Fruit fly (Drosophila melanogaster) whole organism, embryonic: ENCODE measurements around the gene Tasp1.
A peak's percentile ranks its signal among the peaks of the same experiment; 100 is the strongest.

Source experiments
- B-H2 ChIP-seq: fragments of 200-800 bp; sonication (Bioruptor generic); optimal IDR thresholded peaks from 2 replicates; lab custom pipeline; 2018; ENCODE audit warnings: missing biosample characterization, mild to moderate bottlenecking, missing genetic modification characterization
- Bdp1 ChIP-seq: fragments of 200-800 bp; sonication (Bioruptor generic); optimal IDR thresholded peaks from 3 replicates; lab custom pipeline; 2016; ENCODE audit warnings: missing biosample characterization, missing genetic modification characterization
- Blimp-1 ChIP-seq: fragments of 200-800 bp; sonication (Bioruptor generic); optimal IDR thresholded peaks from 3 replicates; lab custom pipeline; 2018; ENCODE audit warnings: missing biosample characterization, missing genetic modification characterization, mild to moderate bottlenecking, moderate library complexity, missing genetic modification reagents
- CG10431 ChIP-seq: fragments of 200-800 bp; sonication (Bioruptor generic); optimal IDR thresholded peaks from 3 replicates; lab custom pipeline; 2018; ENCODE audit warnings: missing biosample characterization, mild to moderate bottlenecking, missing genetic modification characterization
- CG11085 ChIP-seq: fragments of 200-800 bp; sonication (Bioruptor generic); IDR thresholded peaks from 2 replicates; pipeline ENCODE4 v1.3.6; 2022; ENCODE audit warnings: missing biosample characterization, missing genetic modification characterization
- CG12155 ChIP-seq: fragments of 200-800 bp; sonication (Bioruptor generic); optimal IDR thresholded peaks from 3 replicates; lab custom pipeline; 2016; ENCODE audit warnings: missing biosample characterization, missing genetic modification characterization
- CG12219 ChIP-seq: fragments of 200-800 bp; sonication (Bioruptor generic); optimal IDR thresholded peaks from 3 replicates; lab custom pipeline; 2018; ENCODE audit warnings: missing biosample characterization, mild to moderate bottlenecking, missing genetic modification characterization
- CG14667 ChIP-seq: fragments of 200-800 bp; sonication (Bioruptor generic); IDR thresholded peaks from 2 replicates; pipeline ENCODE4 v1.3.6; 2022; ENCODE audit warnings: missing biosample characterization, missing genetic modification characterization
- CG1529 ChIP-seq: fragments of 200-800 bp; sonication (Bioruptor generic); optimal IDR thresholded peaks from 3 replicates; lab custom pipeline; 2018; ENCODE audit warnings: missing biosample characterization, missing genetic modification characterization
- CG15479 ChIP-seq: fragments of 200-800 bp; sonication (Bioruptor generic); optimal IDR thresholded peaks from 3 replicates; lab custom pipeline; 2019; ENCODE audit warnings: missing biosample characterization, mild to moderate bottlenecking, missing genetic modification characterization, moderate library complexity
- CG17568 ChIP-seq: fragments of 200-800 bp; sonication (Bioruptor generic); optimal IDR thresholded peaks from 2 replicates; lab custom pipeline; 2018; ENCODE audit warnings: missing biosample characterization, mild to moderate bottlenecking, missing genetic modification characterization, moderate library complexity
- CG17802 ChIP-seq: fragments of 200-800 bp; sonication (Bioruptor generic); optimal IDR thresholded peaks from 2 replicates; lab custom pipeline; 2018; ENCODE audit warnings: missing biosample characterization, mild to moderate bottlenecking, missing genetic modification characterization, moderate library complexity
- CG18262 ChIP-seq: fragments of 200-800 bp; optimal IDR thresholded peaks from 3 replicates; lab custom pipeline; 2019; ENCODE audit warnings: missing biosample characterization, mild to moderate bottlenecking, missing genetic modification characterization, moderate library complexity
- CG18619 ChIP-seq: fragments of 200-800 bp; sonication (Bioruptor generic); optimal IDR thresholded peaks from 3 replicates; lab custom pipeline; 2017; ENCODE audit warnings: missing biosample characterization, mild to moderate bottlenecking, missing genetic modification characterization
- CG18764 ChIP-seq: fragments of 200-800 bp; sonication (Bioruptor generic); optimal IDR thresholded peaks from 3 replicates; lab custom pipeline; 2016; ENCODE audit warnings: missing biosample characterization, missing genetic modification characterization
- CG2199 ChIP-seq: fragments of 200-800 bp; sonication (Bioruptor generic); IDR thresholded peaks from 3 replicates; pipeline ENCODE4 v1.3.6; 2022; ENCODE audit warnings: missing biosample characterization, missing genetic modification characterization
- CG32532 ChIP-seq: fragments of 200-800 bp; sonication (Bioruptor generic); IDR thresholded peaks from 2 replicates; pipeline ENCODE4 v1.3.6; 2022; ENCODE audit warnings: missing biosample characterization, missing genetic modification characterization
- CG32767 ChIP-seq: fragments of 200-800 bp; sonication (Bioruptor generic); IDR thresholded peaks from 2 replicates; pipeline ENCODE4 v1.3.6; 2022; ENCODE audit warnings: missing biosample characterization, missing genetic modification characterization
- CG43689 ChIP-seq: fragments of 200-800 bp; sonication (Bioruptor generic); IDR thresholded peaks from 2 replicates; pipeline ENCODE4 v1.3.6; 2022; ENCODE audit warnings: missing biosample characterization, missing genetic modification characterization
- CG6272 ChIP-seq: fragments of 200-800 bp; sonication (Bioruptor generic); IDR thresholded peaks from 2 replicates; pipeline ENCODE4 v1.3.6; 2022; ENCODE audit warnings: missing biosample characterization, missing genetic modification characterization
- CG9797 ChIP-seq: fragments of 200-800 bp; sonication (Bioruptor generic); optimal IDR thresholded peaks from 3 replicates; lab custom pipeline; 2018; ENCODE audit warnings: missing biosample characterization, mild to moderate bottlenecking, missing genetic modification characterization
- CkIIα-i1 ChIP-seq: fragments of 200-800 bp; sonication (Bioruptor generic); IDR thresholded peaks from 2 replicates; pipeline ENCODE4 v1.3.6; 2022; ENCODE audit warnings: missing biosample characterization, missing genetic modification characterization
- Dek ChIP-seq: fragments of 200-800 bp; sonication (Bioruptor generic); optimal IDR thresholded peaks from 3 replicates; lab custom pipeline; 2019; ENCODE audit warnings: missing biosample characterization, mild to moderate bottlenecking, missing genetic modification characterization, moderate library complexity
- Doc3 ChIP-seq: fragments of 200-800 bp; sonication (Bioruptor generic); IDR thresholded peaks from 3 replicates; pipeline ENCODE4 v1.3.6; 2022; ENCODE audit warnings: missing biosample characterization, missing genetic modification characterization; ENCODE audit not compliant: partially characterized antibody
- Eip74EF ChIP-seq, 2 experiments: fragments of 200-800 bp in 1 of 2; fragments of >200 bp in 1 of 2; sonication (Bioruptor generic) in 1 of 2; optimal IDR thresholded peaks; 2 replicates each; lab custom pipeline; 2017 to 2019; ENCODE audit warnings: missing biosample characterization in 2 of 2, missing genetic modification characterization in 2 of 2, mild to moderate bottlenecking in 1 of 2, moderate library complexity in 1 of 2
- Ets65A ChIP-seq: fragments of 200-800 bp; sonication (Bioruptor generic); peaks from one replicate; lab custom pipeline; 2016; ENCODE audit warnings: missing biosample characterization, missing genetic modification characterization
- Gug ChIP-seq: fragments of 200-800 bp; sonication (Bioruptor generic); IDR thresholded peaks from 4 replicates; pipeline ENCODE4 v1.3.6; 2022; ENCODE audit warnings: missing biosample characterization, missing genetic modification characterization
- HmgZ ChIP-seq: fragments of 200-800 bp; sonication (Bioruptor generic); optimal IDR thresholded peaks from 2 replicates; lab custom pipeline; 2018; ENCODE audit warnings: missing biosample characterization, mild to moderate bottlenecking, missing genetic modification characterization
- Hmx ChIP-seq: fragments of 200-800 bp; sonication (Bioruptor generic); optimal IDR thresholded peaks from 2 replicates; lab custom pipeline; 2016; ENCODE audit warnings: missing biosample characterization, missing genetic modification characterization
- Mad ChIP-seq: fragments of 200-800 bp; sonication (Bioruptor generic); optimal IDR thresholded peaks from 2 replicates; lab custom pipeline; 2016; ENCODE audit warnings: missing biosample characterization, missing genetic modification characterization
- PHDP ChIP-seq: fragments of 200-800 bp; sonication (Bioruptor generic); optimal IDR thresholded peaks from 3 replicates; lab custom pipeline; 2018; ENCODE audit warnings: missing biosample characterization, mild to moderate bottlenecking, missing genetic modification characterization, moderate library complexity
- Ssrp ChIP-seq: fragments of 200-800 bp; sonication (Bioruptor generic); optimal IDR thresholded peaks from 2 replicates; lab custom pipeline; 2018; ENCODE audit warnings: missing biosample characterization, mild to moderate bottlenecking, missing genetic modification characterization, moderate library complexity
- al ChIP-seq: fragments of 200-800 bp; sonication (Bioruptor generic); IDR thresholded peaks from 2 replicates; pipeline ENCODE4 v1.3.6; 2022; ENCODE audit warnings: missing biosample characterization, missing genetic modification characterization
- bab2 ChIP-seq: fragments of 200-800 bp; sonication (Bioruptor generic); optimal IDR thresholded peaks from 2 replicates; lab custom pipeline; 2016; ENCODE audit warnings: missing biosample characterization, missing genetic modification characterization
- bcd ChIP-seq: fragments of 200-800 bp; sonication (Bioruptor generic); optimal IDR thresholded peaks from 2 replicates; lab custom pipeline; 2017; ENCODE audit warnings: missing biosample characterization, mild to moderate bottlenecking, missing genetic modification characterization
- bigmax ChIP-seq: fragments of 200-800 bp; sonication (Bioruptor generic); optimal IDR thresholded peaks from 2 replicates; lab custom pipeline; 2018; ENCODE audit warnings: missing biosample characterization, mild to moderate bottlenecking, missing genetic modification characterization
- dmrt11E ChIP-seq: fragments of 200-800 bp; sonication (Bioruptor generic); optimal IDR thresholded peaks from 3 replicates; lab custom pipeline; 2018; ENCODE audit warnings: missing biosample characterization, mild to moderate bottlenecking, missing genetic modification characterization, moderate library complexity
- dpn ChIP-seq, 2 experiments: fragments of 200-800 bp; sonication (Bioruptor generic); optimal IDR thresholded peaks; 3 replicates each; lab custom pipeline; 2016; ENCODE audit warnings: missing biosample characterization in 2 of 2, missing genetic modification characterization in 2 of 2
- en ChIP-seq: fragments of 200-800 bp; sonication (Bioruptor generic); optimal IDR thresholded peaks from 2 replicates; lab custom pipeline; 2016; ENCODE audit warnings: missing biosample characterization, missing genetic modification characterization
- grn ChIP-seq: fragments of 200-800 bp; sonication (Bioruptor generic); optimal IDR thresholded peaks from 3 replicates; lab custom pipeline; 2017; ENCODE audit warnings: missing biosample characterization, missing genetic modification characterization
- ind ChIP-seq: fragments of 200-800 bp; sonication (Bioruptor generic); optimal IDR thresholded peaks from 3 replicates; lab custom pipeline; 2016; ENCODE audit warnings: missing biosample characterization, missing genetic modification characterization
- jigr1 ChIP-seq: fragments of 200-800 bp; sonication (Bioruptor generic); IDR thresholded peaks from 3 replicates; pipeline ENCODE4 v1.3.6; 2022; ENCODE audit warnings: missing biosample characterization, missing genetic modification characterization
- pnt ChIP-seq: fragments of 200-800 bp; sonication (Bioruptor generic); optimal IDR thresholded peaks from 3 replicates; lab custom pipeline; 2016; ENCODE audit warnings: missing biosample characterization, missing genetic modification characterization
- repo ChIP-seq: fragments of 200-800 bp; sonication (Bioruptor generic); optimal IDR thresholded peaks from 2 replicates; lab custom pipeline; 2016; ENCODE audit warnings: missing biosample characterization, missing genetic modification characterization
- sd ChIP-seq: fragments of 200-800 bp; sonication (Bioruptor generic); optimal IDR thresholded peaks from 3 replicates; lab custom pipeline; 2018; ENCODE audit warnings: missing biosample characterization, mild to moderate bottlenecking, missing genetic modification characterization, moderate library complexity
- sqz ChIP-seq: fragments of 200-800 bp; sonication (Bioruptor generic); optimal IDR thresholded peaks from 3 replicates; lab custom pipeline; 2018; ENCODE audit warnings: missing biosample characterization, mild to moderate bottlenecking, missing genetic modification characterization
- tin ChIP-seq: fragments of 200-800 bp; sonication (Bioruptor generic); optimal IDR thresholded peaks from 3 replicates; lab custom pipeline; 2016; ENCODE audit warnings: missing biosample characterization, missing genetic modification characterization
- tna ChIP-seq: fragments of 200-800 bp; sonication (Bioruptor generic); IDR thresholded peaks from 2 replicates; pipeline ENCODE4 v1.3.6; 2022; ENCODE audit warnings: missing biosample characterization, missing genetic modification characterization; ENCODE audit not compliant: partially characterized antibody
- toy ChIP-seq: fragments of 200-800 bp; sonication (Bioruptor generic); IDR thresholded peaks from 2 replicates; pipeline ENCODE4 v1.3.6; 2022; ENCODE audit warnings: missing biosample characterization, missing genetic modification characterization
- tup ChIP-seq: fragments of 200-800 bp; sonication (Bioruptor generic); optimal IDR thresholded peaks from 2 replicates; lab custom pipeline; 2016; ENCODE audit warnings: missing biosample characterization, mild to moderate bottlenecking, missing genetic modification characterization, moderate library complexity
- tx ChIP-seq: fragments of 200-800 bp; sonication (Bioruptor generic); optimal IDR thresholded peaks from 2 replicates; lab custom pipeline; 2016; ENCODE audit warnings: missing biosample characterization, missing genetic modification characterization
- zfh1 ChIP-seq: fragments of 200-800 bp; sonication (Bioruptor generic); IDR thresholded peaks from 3 replicates; pipeline ENCODE4 v1.3.6; 2022; ENCODE audit warnings: missing biosample characterization, missing genetic modification characterization

Gene Tasp1

DNA sequence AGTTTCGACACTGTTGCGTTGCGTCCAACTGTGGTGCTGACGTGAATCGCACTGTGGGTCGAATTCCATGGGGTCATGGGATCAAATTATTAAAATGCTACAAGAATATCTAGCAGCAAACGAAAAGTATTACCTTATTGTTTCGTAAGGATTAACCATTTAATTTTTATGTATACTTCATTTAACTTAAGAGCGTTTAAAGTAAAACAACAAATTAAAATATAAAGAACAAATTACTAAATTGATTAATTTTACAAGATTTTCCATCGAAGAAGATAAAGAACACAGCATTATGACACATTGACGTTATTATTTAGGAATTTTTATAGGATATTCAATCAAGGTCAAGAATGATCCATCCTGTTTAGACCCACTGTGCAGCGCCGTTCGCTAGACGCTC, 33.2 kb downstream of the Tasp1 start (continued):
- peak; percentile 15 for TF ChIP-seq dmrt11E (tag; lab: Kevin White, UChicago)
- no peak for TF ChIP-seq toy (GFP tag; lab: Robert Waterston, UW)
- no peak for TF ChIP-seq Bdp1 (GFP tag; lab: Kevin White, UChicago)
- no peak for TF ChIP-seq CG6272 (GFP tag; lab: Robert Waterston, UW)
- peak in 1 of 2 experiments; percentile 68 for TF ChIP-seq Eip74EF (GFP tag; optimal IDR thresholded peaks at IDR 0.05; lab: Kevin White, UChicago)
- peak; percentile 58 for TF ChIP-seq Ets65A (GFP tag; lab: Kevin White, UChicago)
- no peak for TF ChIP-seq CG43689
- TF ChIP-seq repo (GFP tag; lab: Kevin White, UChicago), result no peak
- TF ChIP-seq CG17568, result no peak
- no peak for TF ChIP-seq zfh1 (GFP tag; lab: Robert Waterston, UW)
- TF ChIP-seq sqz (GFP tag; lab: Kevin White, UChicago), result no peak
- no peak for TF ChIP-seq CG11085
- TF ChIP-seq CG12219, result no peak
- TF ChIP-seq CG32532 (GFP tag; lab: Robert Waterston, UW), result no peak; the same call in none of the 2 replicates
- no peak for TF ChIP-seq al (GFP tag; lab: Robert Waterston, UW)
- peak; percentile 49 for TF ChIP-seq PHDP
- TF ChIP-seq bab2 (GFP tag; lab: Kevin White, UChicago), result no peak
- TF ChIP-seq tup, result no peak
- no peak for TF ChIP-seq Doc3 (GFP tag; lab: Robert Waterston, UW)
- TF ChIP-seq Dek (tag; lab: Kevin White, UChicago), result no peak
- peak; percentile 30 for TF ChIP-seq tin (GFP tag; lab: Kevin White, UChicago)
- TF ChIP-seq bigmax (GFP tag; lab: Kevin White, UChicago), result no peak
- TF ChIP-seq CG32767 (GFP tag; lab: Robert Waterston, UW), result 0 out of 2 replicates have a peak, but pooled peaks have one; percentile 29
- TF ChIP-seq Blimp-1 (GFP tag; lab: Kevin White, UChicago), result peak; percentile 58
- no peak for TF ChIP-seq CkIIα-i1
- TF ChIP-seq en (GFP tag; lab: Kevin White, UChicago), result no peak
- no peak for TF ChIP-seq pnt (GFP tag; lab: Kevin White, UChicago)
- TF ChIP-seq CG1529, result peak; percentile 34
- no peak for TF ChIP-seq CG17802 (tag; lab: Kevin White, UChicago)
- peak; percentile 49 for TF ChIP-seq bcd
- TF ChIP-seq CG14667, result no peak
- TF ChIP-seq dpn (GFP tag; optimal IDR thresholded peaks at IDR 0.05; lab: Kevin White, UChicago), result peak in 1 of 2 experiments; percentile 38
- TF ChIP-seq CG9797 (GFP tag; lab: Kevin White, UChicago), result no peak
- no peak for TF ChIP-seq CG18764
- no peak for TF ChIP-seq CG10431 (GFP tag; lab: Kevin White, UChicago)
- no peak for TF ChIP-seq tx
- peak; percentile 67 for TF ChIP-seq CG18262 (tag; lab: Kevin White, UChicago)
- TF ChIP-seq CG18619 (GFP tag; lab: Kevin White, UChicago), result peak; percentile 42
- no peak for TF ChIP-seq jigr1
- TF ChIP-seq tna (GFP tag; lab: Robert Waterston, UW), result no peak
- no peak for TF ChIP-seq Gug (GFP tag; lab: Robert Waterston, UW)
- TF ChIP-seq Hmx (GFP tag; lab: Kevin White, UChicago), result no peak
- no peak for TF ChIP-seq CG12155 (GFP tag; lab: Kevin White, UChicago)
- no peak for TF ChIP-seq B-H2 (GFP tag; lab: Kevin White, UChicago)
- no peak for TF ChIP-seq Mad (GFP tag; lab: Kevin White, UChicago)
- TF ChIP-seq Ssrp (tag; lab: Kevin White, UChicago), result peak; percentile 62
- TF ChIP-seq sd (tag; lab: Kevin White, UChicago), result no peak
- no peak for TF ChIP-seq HmgZ (tag; lab: Kevin White, UChicago)
- TF ChIP-seq ind (GFP tag; lab: Kevin White, UChicago), result peak; percentile 21
- no peak for TF ChIP-seq CG15479
- no peak for TF ChIP-seq grn (GFP tag; lab: Kevin White, UChicago)
- no peak for TF ChIP-seq CG2199
